Worm (Caenorhabditis elegans): ENCODE measurements around the gene tram-1.

DNA sequence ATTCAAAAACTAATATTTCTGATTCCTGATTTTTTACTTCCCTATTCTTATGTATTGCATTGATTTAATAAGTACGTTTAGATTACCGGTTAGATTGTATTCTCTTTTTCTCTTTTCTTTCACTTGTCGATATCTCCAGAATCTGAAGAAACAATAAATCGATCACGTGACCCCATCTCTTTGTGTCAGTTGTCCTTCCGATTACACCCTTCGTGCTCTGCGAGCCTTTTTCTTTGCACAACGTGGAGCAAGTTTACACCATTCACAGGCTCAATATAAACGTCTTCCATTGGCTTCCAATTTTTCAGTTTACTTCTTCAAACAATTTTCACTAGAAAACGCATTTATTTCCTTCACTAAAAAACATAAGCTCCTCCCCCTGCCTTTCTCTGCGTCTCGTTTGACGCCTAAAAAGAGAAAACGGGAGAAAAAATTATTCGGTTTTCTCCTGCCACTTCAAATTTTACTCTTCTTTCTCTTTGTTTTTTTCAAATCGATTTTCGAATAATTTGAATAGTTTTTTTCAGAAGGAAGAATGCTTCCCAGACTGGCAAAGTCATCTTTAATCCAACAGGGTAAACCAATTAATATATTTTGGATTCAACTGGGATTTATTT is 40.8 kb downstream of the tram-1 start, which contains the start of gene gta-1:
- TF ChIP-seq ama-1 (optimal IDR thresholded peaks at IDR 0.05) (no peak), tbx-11 (GFP tag; IDR thresholded peaks at IDR 0.05) (no peak), flt-1 (GFP tag; IDR thresholded peaks at IDR 0.05) (no peak), scrt-1 (GFP tag; IDR thresholded peaks at IDR 0.05) (no peak), aly-1 (tag; optimal IDR thresholded peaks at IDR 0.05) (no peak), sea-1 (GFP tag; conservative IDR thresholded peaks at IDR 0.05) (no peak), hmbx-1 (tag; optimal IDR thresholded peaks at IDR 0.05) (no peak), hmg-4 (GFP tag; optimal IDR thresholded peaks at IDR 0.05) (no peak)

Measured in whole organism, early embryonic.